Worm (Caenorhabditis elegans): ENCODE measurements around the gene nhr-187.

- TF ChIP-seq klf-2 (GFP tag; conservative IDR thresholded peaks at IDR 0.05) (no peak), ztf-29 (GFP tag; IDR thresholded peaks at IDR 0.05) (no peak), cog-1 (tag; optimal IDR thresholded peaks at IDR 0.05) (no peak), ref-1 (GFP tag; conservative IDR thresholded peaks at IDR 0.05) (no peak), T22C8.4 (GFP tag; IDR thresholded peaks at IDR 0.05) (no peak), tab-1 (GFP tag; IDR thresholded peaks at IDR 0.05) (no peak)
Measured at ce11 chrV:3896018-3896417, 33.3 kb upstream of the nhr-187 start.
